Fruit fly (Drosophila melanogaster) whole organism, embryonic: ENCODE measurements around the gene CG17190.

ENCODE experiments used
- Antp ChIP-seq: fragments of 200-800 bp; sonication (Bioruptor generic); optimal IDR thresholded peaks from 3 replicates; lab custom pipeline; 2016; ENCODE audit warnings: missing biosample characterization, missing genetic modification characterization
- Asciz ChIP-seq: fragments of 200-800 bp; sonication (Bioruptor generic); optimal IDR thresholded peaks from 2 replicates; lab custom pipeline; 2017; ENCODE audit warnings: missing biosample characterization, mild to moderate bottlenecking, missing genetic modification characterization, missing genetic modification reagents
- Atf-2 ChIP-seq: fragments of 200-800 bp; sonication (Bioruptor generic); optimal IDR thresholded peaks from 2 replicates; lab custom pipeline; 2016; ENCODE audit warnings: missing biosample characterization, missing genetic modification characterization
- Awh ChIP-seq: fragments of 200-800 bp; sonication (Bioruptor generic); IDR thresholded peaks from 2 replicates; pipeline ENCODE4, ENCODE4 v1.3.6; 2022; ENCODE audit warnings: missing biosample characterization, missing genetic modification characterization
- CG10979 ChIP-seq: fragments of 200-800 bp; sonication (Bioruptor generic); optimal IDR thresholded peaks from 2 replicates; lab custom pipeline; 2018; ENCODE audit warnings: missing biosample characterization, mild to moderate bottlenecking, missing genetic modification characterization, moderate library complexity
- CG11695 ChIP-seq: fragments of 200-800 bp; sonication (Bioruptor generic); IDR thresholded peaks from 3 replicates; pipeline ENCODE4 v1.3.6; 2022; ENCODE audit warnings: missing biosample characterization, missing genetic modification characterization
- CG12155 ChIP-seq: fragments of 200-800 bp; sonication (Bioruptor generic); optimal IDR thresholded peaks from 3 replicates; lab custom pipeline; 2016; ENCODE audit warnings: missing biosample characterization, missing genetic modification characterization
- CG17802 ChIP-seq: fragments of 200-800 bp; sonication (Bioruptor generic); optimal IDR thresholded peaks from 2 replicates; lab custom pipeline; 2018; ENCODE audit warnings: missing biosample characterization, mild to moderate bottlenecking, missing genetic modification characterization, moderate library complexity
- CG1792 ChIP-seq: fragments of 200-800 bp; sonication (Bioruptor generic); optimal IDR thresholded peaks from 2 replicates; lab custom pipeline; 2016; ENCODE audit warnings: missing biosample characterization, missing genetic modification characterization
- CG31388 ChIP-seq: fragments of 200-800 bp; sonication (Bioruptor generic); optimal IDR thresholded peaks from 2 replicates; lab custom pipeline; 2016; ENCODE audit warnings: missing biosample characterization, missing genetic modification characterization
- CG3847 ChIP-seq: fragments of 200-800 bp; sonication (Bioruptor generic); IDR thresholded peaks from 2 replicates; pipeline ENCODE4 v1.3.6; 2022; ENCODE audit warnings: missing biosample characterization, missing genetic modification characterization
- CG4404 ChIP-seq: fragments of 200-800 bp; sonication (Bioruptor generic); IDR thresholded peaks from 2 replicates; pipeline ENCODE4 v1.3.6; 2022; ENCODE audit warnings: missing biosample characterization, missing genetic modification characterization
- CG7745 ChIP-seq: fragments of 200-800 bp; sonication (Bioruptor generic); optimal IDR thresholded peaks from 2 replicates; lab custom pipeline; 2018; ENCODE audit warnings: missing biosample characterization, mild to moderate bottlenecking, missing genetic modification characterization, moderate library complexity
- CG8765 ChIP-seq: fragments of 200-800 bp; sonication (Bioruptor generic); IDR thresholded peaks from 2 replicates; pipeline ENCODE4 v1.3.6; 2022; ENCODE audit warnings: missing biosample characterization, missing genetic modification characterization
- CG9797 ChIP-seq: fragments of 200-800 bp; sonication (Bioruptor generic); optimal IDR thresholded peaks from 3 replicates; lab custom pipeline; 2018; ENCODE audit warnings: missing biosample characterization, mild to moderate bottlenecking, missing genetic modification characterization
- CkIIα-i1 ChIP-seq: fragments of 200-800 bp; sonication (Bioruptor generic); IDR thresholded peaks from 2 replicates; pipeline ENCODE4 v1.3.6; 2022; ENCODE audit warnings: missing biosample characterization, missing genetic modification characterization
- Dek ChIP-seq: fragments of 200-800 bp; sonication (Bioruptor generic); optimal IDR thresholded peaks from 3 replicates; lab custom pipeline; 2019; ENCODE audit warnings: missing biosample characterization, mild to moderate bottlenecking, missing genetic modification characterization, moderate library complexity
- Dfd ChIP-seq, 2 experiments: fragments of >200 bp; optimal IDR thresholded peaks; 2 replicates each; lab custom pipeline; 2017; ENCODE audit warnings: missing biosample characterization in 2 of 2, missing genetic modification characterization in 2 of 2
- E2f2 ChIP-seq: fragments of 200-800 bp; sonication (Bioruptor generic); IDR thresholded peaks from 2 replicates; pipeline ENCODE4 v1.3.6; 2022; ENCODE audit warnings: missing biosample characterization, missing genetic modification characterization
- Fer1 ChIP-seq: fragments of 200-800 bp; sonication (Bioruptor generic); optimal IDR thresholded peaks from 2 replicates; lab custom pipeline; 2017; ENCODE audit warnings: missing biosample characterization, mild to moderate bottlenecking, missing genetic modification characterization
- H2.0 ChIP-seq: fragments of 200-800 bp; sonication (Bioruptor generic); IDR thresholded peaks from 2 replicates; pipeline ENCODE4 v1.3.6; 2022; ENCODE audit warnings: missing biosample characterization, missing genetic modification characterization
- Lim3 ChIP-seq: fragments of 200-800 bp; sonication (Bioruptor generic); IDR thresholded peaks from 2 replicates; pipeline ENCODE4 v1.3.6; 2022; ENCODE audit warnings: missing biosample characterization, missing genetic modification characterization
- Myb ChIP-seq: fragments of 200-800 bp; sonication (Bioruptor generic); optimal IDR thresholded peaks from 2 replicates; lab custom pipeline; 2016; ENCODE audit warnings: missing biosample characterization, missing genetic modification characterization
- NFAT ChIP-seq: fragments of 200-800 bp; sonication (Bioruptor generic); IDR thresholded peaks from 2 replicates; pipeline ENCODE4 v1.3.6; 2022; ENCODE audit warnings: missing biosample characterization, missing genetic modification characterization
- Rfx ChIP-seq: fragments of 200-800 bp; sonication (Bioruptor generic); IDR thresholded peaks from 2 replicates; pipeline ENCODE4 v1.3.6; 2022; ENCODE audit warnings: missing biosample characterization, missing genetic modification characterization
- Scr ChIP-seq: fragments of 200-800 bp; sonication (Bioruptor generic); IDR thresholded peaks from 2 replicates; pipeline ENCODE4 v1.3.6; 2022; ENCODE audit warnings: missing biosample characterization, missing genetic modification characterization; ENCODE audit not compliant: partially characterized antibody
- Ssrp ChIP-seq: fragments of 200-800 bp; sonication (Bioruptor generic); optimal IDR thresholded peaks from 2 replicates; lab custom pipeline; 2018; ENCODE audit warnings: missing biosample characterization, mild to moderate bottlenecking, missing genetic modification characterization, moderate library complexity
- Taf1 ChIP-seq: fragments of 200-800 bp; sonication (Bioruptor generic); IDR thresholded peaks from 2 replicates; pipeline ENCODE4 v1.3.6; 2022; ENCODE audit warnings: missing biosample characterization, missing genetic modification characterization
- ab ChIP-seq: fragments of 200-800 bp; sonication (Bioruptor generic); optimal IDR thresholded peaks from 2 replicates; lab custom pipeline; 2016; ENCODE audit warnings: missing biosample characterization, missing genetic modification characterization
- ase ChIP-seq: fragments of 200-800 bp; sonication (Bioruptor generic); IDR thresholded peaks from 3 replicates; pipeline ENCODE4 v1.3.6; 2022; ENCODE audit warnings: missing biosample characterization, missing genetic modification characterization
- bab2 ChIP-seq: fragments of 200-800 bp; sonication (Bioruptor generic); optimal IDR thresholded peaks from 2 replicates; lab custom pipeline; 2016; ENCODE audit warnings: missing biosample characterization, missing genetic modification characterization
- br ChIP-seq: fragments of >200 bp; optimal IDR thresholded peaks from 2 replicates; lab custom pipeline; 2017
- bsh ChIP-seq, 2 experiments: fragments of 200-800 bp; sonication (Bioruptor generic); optimal IDR thresholded peaks; 2 replicates each; lab custom pipeline; 2017 to 2018; ENCODE audit warnings: mild to moderate bottlenecking in 2 of 2, missing biosample characterization in 2 of 2, missing genetic modification characterization in 2 of 2, moderate library complexity in 1 of 2
- cg ChIP-seq: fragments of 200-800 bp; sonication (Bioruptor generic); optimal IDR thresholded peaks from 3 replicates; lab custom pipeline; 2019; ENCODE audit warnings: missing biosample characterization, mild to moderate bottlenecking, missing genetic modification characterization, moderate library complexity
- corto ChIP-seq: fragments of 200-800 bp; sonication (Bioruptor generic); optimal IDR thresholded peaks from 2 replicates; lab custom pipeline; 2016; ENCODE audit warnings: missing biosample characterization, mild to moderate bottlenecking, missing genetic modification characterization, moderate library complexity
- crp ChIP-seq, 2 experiments: fragments of 200-800 bp; sonication (Bioruptor generic); optimal IDR thresholded peaks; 2 replicates in 1 of 2; 3 replicates in 1 of 2; lab custom pipeline; 2017; ENCODE audit warnings: missing biosample characterization in 2 of 2, missing genetic modification characterization in 2 of 2, mild to moderate bottlenecking in 1 of 2, moderate library complexity in 1 of 2
- dan ChIP-seq: fragments of 200-800 bp; sonication (Bioruptor generic); IDR thresholded peaks from 2 replicates; pipeline ENCODE4 v1.3.6; 2022; ENCODE audit warnings: missing biosample characterization, missing genetic modification characterization
- fu2 ChIP-seq: fragments of 200-800 bp; sonication (Bioruptor generic); optimal IDR thresholded peaks from 2 replicates; lab custom pipeline; 2016; ENCODE audit warnings: missing biosample characterization, missing genetic modification characterization
- hth ChIP-seq: fragments of >200 bp; optimal IDR thresholded peaks from 2 replicates; lab custom pipeline; 2017; ENCODE audit warnings: inconsistent platforms
- insv ChIP-seq, 2 experiments: fragments of 200-800 bp; sonication (Bioruptor generic); optimal IDR thresholded peaks; 3 replicates each; lab custom pipeline; 2016 to 2018; ENCODE audit warnings: missing biosample characterization in 2 of 2, missing genetic modification characterization in 2 of 2
- kah ChIP-seq: fragments of 200-800 bp; sonication (Bioruptor generic); optimal IDR thresholded peaks from 2 replicates; lab custom pipeline; 2018; ENCODE audit warnings: missing biosample characterization, mild to moderate bottlenecking, missing genetic modification characterization
- luna ChIP-seq: fragments of 200-800 bp; sonication (Bioruptor generic); optimal IDR thresholded peaks from 2 replicates; lab custom pipeline; 2016; ENCODE audit warnings: missing biosample characterization, missing genetic modification characterization
- nom ChIP-seq: fragments of 200-800 bp; sonication (Bioruptor generic); optimal IDR thresholded peaks from 2 replicates; lab custom pipeline; 2017; ENCODE audit warnings: missing biosample characterization, missing genetic modification characterization, mild to moderate bottlenecking, moderate library complexity, missing genetic modification reagents
- p53 ChIP-seq: fragments of 200-800 bp; sonication (Bioruptor generic); optimal IDR thresholded peaks from 2 replicates; lab custom pipeline; 2016; ENCODE audit warnings: missing biosample characterization, missing genetic modification characterization
- pum ChIP-seq: fragments of 200-800 bp; sonication (Bioruptor generic); optimal IDR thresholded peaks from 2 replicates; lab custom pipeline; 2016; ENCODE audit warnings: missing biosample characterization, missing genetic modification characterization
- pzg ChIP-seq: fragments of 200-800 bp; sonication (Bioruptor generic); optimal IDR thresholded peaks from 3 replicates; lab custom pipeline; 2018; ENCODE audit warnings: missing biosample characterization, mild to moderate bottlenecking, missing genetic modification characterization, moderate library complexity
- so ChIP-seq: fragments of 200-800 bp; sonication (Bioruptor generic); IDR thresholded peaks from 3 replicates; pipeline ENCODE4 v1.3.6; 2022; ENCODE audit warnings: missing biosample characterization, missing genetic modification characterization
- sob ChIP-seq: fragments of 200-800 bp; sonication (Bioruptor generic); IDR thresholded peaks from 2 replicates; pipeline ENCODE4 v1.3.6; 2022; ENCODE audit warnings: missing biosample characterization, missing genetic modification characterization
- sug ChIP-seq: fragments of 200-800 bp; optimal IDR thresholded peaks from 2 replicates; lab custom pipeline; 2019; ENCODE audit warnings: missing biosample characterization, mild to moderate bottlenecking, missing genetic modification characterization, moderate library complexity
- tio ChIP-seq: fragments of 200-800 bp; sonication (Bioruptor generic); optimal IDR thresholded peaks from 2 replicates; lab custom pipeline; 2017; ENCODE audit warnings: missing biosample characterization, missing genetic modification characterization, inconsistent platforms
- wdn ChIP-seq: fragments of 200-800 bp; sonication (Bioruptor generic); IDR thresholded peaks from 2 replicates; pipeline ENCODE4 v1.3.6; 2022; ENCODE audit warnings: missing biosample characterization, missing genetic modification characterization
- zf30C ChIP-seq: fragments of 200-800 bp; sonication (Bioruptor generic); optimal IDR thresholded peaks from 3 replicates; lab custom pipeline; 2018; ENCODE audit warnings: missing biosample characterization, mild to moderate bottlenecking, missing genetic modification characterization

Gene CG17190

dm6 chr3R:20035887-20036286 lies 22.6 kb upstream of the CG17190 start, which contains the start of gene Regnase-1 (continued):
- TF ChIP-seq Scr (GFP tag; lab: Robert Waterston, UW) (peak; percentile 96), Dfd (GFP tag; optimal IDR thresholded peaks at IDR 0.05; lab: Kevin White, UChicago) (no peak), insv (GFP tag; optimal IDR thresholded peaks at IDR 0.05; lab: Kevin White, UChicago) (peak in 1 of 2 experiments; percentile 81), fu2 (peak; percentile 88), zf30C (GFP tag; lab: Kevin White, UChicago) (peak; percentile 32), corto (GFP tag; lab: Kevin White, UChicago) (no peak), CG17802 (tag; lab: Kevin White, UChicago) (peak; percentile 66), bsh (GFP tag; optimal IDR thresholded peaks at IDR 0.05; lab: Kevin White, UChicago) (peak in 1 of 2 experiments; percentile 90), E2f2 (GFP tag; lab: Robert Waterston, UW) (peak; percentile 98), nom (GFP tag; lab: Kevin White, UChicago) (peak; percentile 93), CG12155 (GFP tag; lab: Kevin White, UChicago) (peak; percentile 75), sob (GFP tag; lab: Robert Waterston, UW) (peak; percentile 95), Lim3 (no peak), p53 (peak; percentile 91), kah (GFP tag; lab: Kevin White, UChicago) (peak; percentile 96), Asciz (GFP tag; lab: Kevin White, UChicago) (peak; percentile 95), CG7745 (tag; lab: Kevin White, UChicago) (peak; percentile 38), dan (GFP tag; lab: Robert Waterston, UW) (no peak), CG31388 (GFP tag; lab: Kevin White, UChicago) (peak; percentile 49), Atf-2 (GFP tag; lab: Kevin White, UChicago) (peak; percentile 79), CG8765 (GFP tag; lab: Robert Waterston, UW) (peak; percentile 47; the same call in 1 of the 2 replicates), ase (GFP tag; lab: Robert Waterston, UW) (peak; percentile 76; the same call in 2 of the 3 replicates), CG10979 (tag; lab: Kevin White, UChicago) (peak; percentile 85), cg (GFP tag; lab: Kevin White, UChicago) (no peak), tio (GFP tag; lab: Kevin White, UChicago) (peak; percentile 57), H2.0 (GFP tag; lab: Robert Waterston, UW) (peak; percentile 87), Ssrp (peak; percentile 65), wdn (GFP tag; lab: Robert Waterston, UW) (peak; percentile 85), Myb (peak; percentile 77), Taf1 (GFP tag; lab: Robert Waterston, UW) (peak; percentile 53; the same call in 1 of the 2 replicates), Antp (GFP tag; lab: Kevin White, UChicago) (peak; percentile 73), ab (no peak), Fer1 (GFP tag; lab: Kevin White, UChicago) (peak; percentile 96), bab2 (GFP tag; lab: Kevin White, UChicago) (peak; percentile 73), Awh (GFP tag; lab: Robert Waterston, UW) (peak; percentile 89), CkIIα-i1 (GFP tag; lab: Robert Waterston, UW) (peak; percentile 63; the same call in 1 of the 2 replicates), pzg (GFP tag; lab: Kevin White, UChicago) (peak; percentile 95), hth (lab: Kevin White, UChicago) (no peak), pum (GFP tag; lab: Kevin White, UChicago) (peak; percentile 79), crp (GFP tag; optimal IDR thresholded peaks at IDR 0.05; lab: Kevin White, UChicago) (peak in 1 of 2 experiments; percentile 63), luna (peak; percentile 89), CG1792 (peak; percentile 79), CG11695 (GFP tag; lab: Robert Waterston, UW) (peak; percentile 78), Dek (peak; percentile 80), Rfx (GFP tag; lab: Robert Waterston, UW) (peak; percentile 95), so (GFP tag; lab: Robert Waterston, UW) (peak; percentile 87), CG9797 (peak; percentile 70), CG4404 (GFP tag; lab: Robert Waterston, UW) (peak; percentile 51; the same call in 1 of the 2 replicates), sug (peak; percentile 88), br (lab: Kevin White, UChicago) (no peak), NFAT (peak; percentile 89), CG3847 (GFP tag; lab: Robert Waterston, UW) (peak; percentile 91)
